Worm (Caenorhabditis elegans) whole organism, young adult: ENCODE results near the gene Y44A6B.3.

Source experiments
- Y67H2A.10 ChIP-seq: fragments of 200-800 bp; sonication (Bioruptor generic); conservative IDR thresholded peaks from 2 replicates; pipeline ENCODE4 v1.3.6; 2022; ENCODE audit warnings: missing genetic modification reagents, missing genetic modification characterization, missing compliant biosample characterization
- efl-1 ChIP-seq: fragments of 150-350 bp; optimal IDR thresholded peaks from 2 replicates; lab custom pipeline; 2014; ENCODE audit warnings: missing biosample characterization, missing genetic modification reagents, missing genetic modification characterization
- tbp1 ChIP-seq: fragments of 200-800 bp; sonication (Bioruptor generic); optimal IDR thresholded peaks from 2 replicates; lab custom pipeline; 2018; ENCODE audit warnings: mild to moderate bottlenecking, missing genetic modification characterization, missing compliant biosample characterization
- xnd-1 ChIP-seq: sonication (generic microtip); optimal IDR thresholded peaks from 2 replicates; lab custom pipeline; 2016; ENCODE audit warnings: missing genotype, missing genetic modification reagents, missing genetic modification characterization, missing compliant biosample characterization
- zfh-2 ChIP-seq: fragments of 200-800 bp; sonication (Bioruptor generic); conservative IDR thresholded peaks from 2 replicates; pipeline ENCODE4 v1.3.6; 2022; ENCODE audit warnings: missing genetic modification reagents, missing genetic modification characterization, missing compliant biosample characterization
- zim-3 ChIP-seq: sonication (generic microtip); optimal IDR thresholded peaks from 2 replicates; lab custom pipeline; 2017; ENCODE audit warnings: mild to moderate bottlenecking, missing genetic modification characterization, moderate library complexity, missing compliant biosample characterization

- TF ChIP-seq Y67H2A.10 (GFP tag; lab: Robert Waterston, UW) (no peak), zfh-2 (no peak), xnd-1 (tag; lab: Kevin White, UChicago) (no peak), tbp1 (GFP tag; lab: Kevin White, UChicago) (no peak), efl-1 (GFP tag; lab: Kevin White, UChicago) (no peak), zim-3 (no peak)
Observed at ce11 chrV:20609494-20609893, 28.8 kb downstream of the Y44A6B.3 start, which contains the start of gene grd-2.
